Worm (Caenorhabditis elegans): ENCODE measurements around the gene srv-12.

ce11 chrIV:10089777-10090176 lies 36.3 kb upstream of the srv-12 start, which contains the start of gene ttr-39:
- no peak for TF ChIP-seq F13H6.1 (tag; optimal IDR thresholded peaks at IDR 0.05)
- no peak for TF ChIP-seq ztf-11 (tag; optimal IDR thresholded peaks at IDR 0.05)
- no peak for TF ChIP-seq R02D3.7 (tag; optimal IDR thresholded peaks at IDR 0.05)
- no peak for TF ChIP-seq lin-39 (tag; optimal IDR thresholded peaks at IDR 0.05)
- no peak for TF ChIP-seq ama-1 (optimal IDR thresholded peaks at IDR 0.05)
- no peak for TF ChIP-seq lin-13 (GFP tag; optimal IDR thresholded peaks at IDR 0.05)
- no peak for TF ChIP-seq nhr-6 (tag; optimal IDR thresholded peaks at IDR 0.05)
- TF ChIP-seq nhr-11 (tag; optimal IDR thresholded peaks at IDR 0.05): no peak
- no peak for TF ChIP-seq nhr-25 (tag; optimal IDR thresholded peaks at IDR 0.05)
- TF ChIP-seq aly-2 (tag; optimal IDR thresholded peaks at IDR 0.05): no peak
- TF ChIP-seq nhr-77 (tag; optimal IDR thresholded peaks at IDR 0.05): no peak
- no peak for TF ChIP-seq ceh-82 (tag; optimal IDR thresholded peaks at IDR 0.05)
- no peak for TF ChIP-seq skn-1 (tag; optimal IDR thresholded peaks at IDR 0.05)

Data from whole organism, L2 larva.